Worm (Caenorhabditis elegans): Measurements from ENCODE around the gene hrg-3.

ce11 chrV:9712418-9713173 lies 43.7 kb upstream of the hrg-3 start:
- TF ChIP-seq elt-2 (tag; optimal IDR thresholded peaks at IDR 0.05) (peak; percentile 59), nhr-11 (tag; optimal IDR thresholded peaks at IDR 0.05) (no peak), aly-2 (tag; optimal IDR thresholded peaks at IDR 0.05) (no peak), fkh-10 (GFP tag; optimal IDR thresholded peaks at IDR 0.05) (no peak), unc-62 (GFP tag; optimal IDR thresholded peaks at IDR 0.05) (no peak), ZK546.5 (tag; optimal IDR thresholded peaks at IDR 0.05) (no peak), ama-1 (optimal IDR thresholded peaks at IDR 0.05) (no peak), snpc-4 (tag; optimal IDR thresholded peaks at IDR 0.05) (no peak), ztf-4 (tag; optimal IDR thresholded peaks at IDR 0.05) (no peak), nhr-25 (tag; optimal IDR thresholded peaks at IDR 0.05) (no peak), elt-3 (tag; optimal IDR thresholded peaks at IDR 0.05) (no peak), nhr-12 (tag; optimal IDR thresholded peaks at IDR 0.05) (no peak), egl-27 (tag; optimal IDR thresholded peaks at IDR 0.05) (no peak), pha-4 (tag; optimal IDR thresholded peaks at IDR 0.05) (no peak)

Data from whole organism, L3 larva.